Fruit fly (Drosophila melanogaster) whole organism, wandering third instar larva: Measurements from ENCODE around the gene CG10702.

ENCODE experiments used
- Abd-B ChIP-seq: fragments of >200 bp; optimal IDR thresholded peaks from 2 replicates; lab custom pipeline; 2017; ENCODE audit warnings: missing biosample characterization, missing genetic modification characterization
- CG32264 ChIP-seq: fragments of 200-800 bp; sonication (Bioruptor generic); optimal IDR thresholded peaks from 2 replicates; lab custom pipeline; 2016; ENCODE audit warnings: missing biosample characterization, missing genetic modification characterization
- CG9705 ChIP-seq: fragments of 200-800 bp; sonication (Bioruptor generic); optimal IDR thresholded peaks from 2 replicates; lab custom pipeline; 2018; ENCODE audit warnings: missing biosample characterization, mild to moderate bottlenecking, missing genetic modification characterization
- CrebA ChIP-seq: fragments of 200-800 bp; sonication (Bioruptor generic); optimal IDR thresholded peaks from 2 replicates; lab custom pipeline; 2016; ENCODE audit warnings: missing biosample characterization, mild to moderate bottlenecking, missing genetic modification characterization, borderline replicate concordance
- Dfd ChIP-seq: fragments of >200 bp; optimal IDR thresholded peaks from 2 replicates; lab custom pipeline; 2017; ENCODE audit warnings: missing biosample characterization, missing genetic modification characterization
- GATAd ChIP-seq: sonication (Bioruptor generic); optimal IDR thresholded peaks from 2 replicates; lab custom pipeline; 2016; ENCODE audit warnings: missing biosample characterization, missing genetic modification characterization
- HLH106 ChIP-seq: fragments of 200-800 bp; optimal IDR thresholded peaks from 3 replicates; lab custom pipeline; 2019; ENCODE audit warnings: missing biosample characterization, mild to moderate bottlenecking, missing genetic modification characterization, moderate library complexity
- Hnf4 ChIP-seq: fragments of 200-800 bp; sonication (Bioruptor generic); optimal IDR thresholded peaks from 2 replicates; lab custom pipeline; 2016; ENCODE audit warnings: missing biosample characterization, mild to moderate bottlenecking, missing genetic modification characterization
- Hr78 ChIP-seq: fragments of >200 bp; optimal IDR thresholded peaks from 2 replicates; lab custom pipeline; 2017; ENCODE audit warnings: missing biosample characterization, missing genetic modification characterization
- Hr83 ChIP-seq: fragments of 200-300 bp; sonication (Bioruptor generic); optimal IDR thresholded peaks from 2 replicates; lab custom pipeline; 2016; ENCODE audit warnings: missing biosample characterization, mild to moderate bottlenecking, missing genetic modification characterization, moderate library complexity; ENCODE audit not compliant: poor library complexity, severe bottlenecking
- Jra ChIP-seq: sonication (Bioruptor generic); optimal IDR thresholded peaks from 2 replicates; lab custom pipeline; 2016; ENCODE audit warnings: missing biosample characterization, missing genetic modification characterization
- Mio ChIP-seq: sonication (Bioruptor generic); optimal IDR thresholded peaks from 2 replicates; lab custom pipeline; 2016; ENCODE audit warnings: missing biosample characterization, missing genetic modification characterization
- Myc ChIP-seq: fragments of >200 bp; optimal IDR thresholded peaks from 2 replicates; lab custom pipeline; 2017
- N ChIP-seq: fragments of >200 bp; optimal IDR thresholded peaks from 2 replicates; lab custom pipeline; 2018; ENCODE audit warnings: missing biosample characterization, missing external identifiers, missing genetic modification characterization
- Rel ChIP-seq, 2 experiments: fragments of 200-800 bp; sonication (Bioruptor generic) in 1 of 2; optimal IDR thresholded peaks; 2 replicates in 1 of 2; 3 replicates in 1 of 2; lab custom pipeline; 2016 to 2019; ENCODE audit warnings: mild to moderate bottlenecking in 2 of 2, missing biosample characterization in 2 of 2, missing genetic modification characterization in 2 of 2, moderate library complexity in 1 of 2
- Sp1 ChIP-seq: fragments of 200-800 bp; sonication (Bioruptor generic); optimal IDR thresholded peaks from 3 replicates; lab custom pipeline; 2019; ENCODE audit warnings: missing biosample characterization, mild to moderate bottlenecking, missing genetic modification characterization, moderate library complexity
- Vsx2 ChIP-seq: fragments of 200-300, 225-300 bp; sonication (Bioruptor generic); optimal IDR thresholded peaks from 2 replicates; lab custom pipeline; 2018; ENCODE audit warnings: missing biosample characterization, missing genetic modification characterization; ENCODE audit not compliant: partially characterized antibody
- br ChIP-seq: fragments of 200-800 bp; sonication (Bioruptor generic); optimal IDR thresholded peaks from 2 replicates; lab custom pipeline; 2016; ENCODE audit warnings: missing biosample characterization, missing genetic modification characterization
- brk ChIP-seq: fragments of 200-800 bp; sonication (Bioruptor generic); optimal IDR thresholded peaks from 2 replicates; lab custom pipeline; 2016; ENCODE audit warnings: missing biosample characterization, mild to moderate bottlenecking, missing genetic modification characterization
- dl ChIP-seq, 2 experiments: fragments of 175-275, 200-275 bp in 1 of 2; fragments of 200-275 bp in 1 of 2; sonication (Bioruptor generic); optimal IDR thresholded peaks; lab custom pipeline; 2018; ENCODE audit warnings: mild to moderate bottlenecking in 2 of 2, missing biosample characterization in 2 of 2, missing genetic modification characterization in 2 of 2, moderate library complexity in 2 of 2; ENCODE audit not compliant: partially characterized antibody in 2 of 2, insufficient read depth in 1 of 2
- dmrt93B ChIP-seq: fragments of 200-800 bp; sonication (Bioruptor generic); optimal IDR thresholded peaks from 2 replicates; lab custom pipeline; 2018; ENCODE audit warnings: missing biosample characterization, mild to moderate bottlenecking, missing genetic modification characterization
- fru ChIP-seq: fragments of 200-800 bp; sonication (Bioruptor generic); optimal IDR thresholded peaks from 3 replicates; lab custom pipeline; 2016; ENCODE audit warnings: missing biosample characterization, mild to moderate bottlenecking, missing genetic modification characterization
- h ChIP-seq: fragments of 200-800 bp; sonication (Bioruptor generic); optimal IDR thresholded peaks from 3 replicates; lab custom pipeline; 2016; ENCODE audit warnings: missing biosample characterization, mild to moderate bottlenecking, missing genetic modification characterization
- lola ChIP-seq: fragments of >200 bp; optimal IDR thresholded peaks from 2 replicates; lab custom pipeline; 2017; ENCODE audit warnings: missing biosample characterization, missing genetic modification characterization
- pan ChIP-seq: fragments of >200 bp; optimal IDR thresholded peaks from 2 replicates; lab custom pipeline; 2017
- psq ChIP-seq: fragments of 200-800 bp; sonication (Bioruptor generic); optimal IDR thresholded peaks from 3 replicates; lab custom pipeline; 2017; ENCODE audit warnings: missing biosample characterization, mild to moderate bottlenecking, missing genetic modification characterization, moderate library complexity
- tai ChIP-seq: sonication (Bioruptor generic); optimal IDR thresholded peaks from 2 replicates; lab custom pipeline; 2016; ENCODE audit warnings: missing biosample characterization, missing genetic modification characterization
- usp ChIP-seq: fragments of >200 bp; optimal IDR thresholded peaks from 2 replicates; lab custom pipeline; 2017; ENCODE audit warnings: missing biosample characterization, missing genetic modification characterization
- woc ChIP-seq: sonication (Bioruptor generic); optimal IDR thresholded peaks from 2 replicates; lab custom pipeline; 2016; ENCODE audit warnings: missing biosample characterization, mild to moderate bottlenecking, missing genetic modification characterization

Gene CG10702

DNA sequence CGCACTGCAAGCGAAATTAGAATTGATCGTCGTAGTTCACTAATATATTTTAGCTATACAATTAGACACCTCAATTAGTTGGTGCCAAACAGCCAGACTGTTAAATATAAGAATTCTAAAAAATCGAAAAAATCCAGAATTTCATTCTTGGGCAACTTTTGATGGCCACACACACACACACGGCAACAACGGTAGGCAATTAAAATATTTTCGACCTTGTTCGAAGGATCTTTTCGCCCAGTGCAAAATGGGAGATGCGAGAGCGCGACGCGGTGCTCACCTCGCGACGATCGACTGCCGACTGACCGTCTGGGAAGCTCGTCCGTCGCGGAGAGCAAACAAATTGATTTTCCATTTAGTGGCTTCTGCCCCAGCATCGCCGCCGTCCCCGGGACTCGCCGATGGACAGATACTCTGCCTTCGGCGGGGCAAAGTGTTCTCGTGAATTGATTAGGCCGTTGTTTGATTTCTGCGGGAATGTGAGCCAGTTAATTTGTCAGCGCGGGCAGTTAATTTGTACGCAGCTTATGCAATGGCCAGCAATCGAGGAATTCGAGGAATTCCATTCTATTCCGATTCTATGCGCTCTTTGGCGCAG lies at the start of gene CG10702:
Gene CG10702, minus strand, starts transcription at position 304 of the 598 bp plus-strand sequence.
- TF ChIP-seq CG9705 (GFP tag; lab: Kevin White, UChicago) = no peak
- TF ChIP-seq woc (GFP tag; lab: Kevin White, UChicago) = peak; percentile 45

DNA sequence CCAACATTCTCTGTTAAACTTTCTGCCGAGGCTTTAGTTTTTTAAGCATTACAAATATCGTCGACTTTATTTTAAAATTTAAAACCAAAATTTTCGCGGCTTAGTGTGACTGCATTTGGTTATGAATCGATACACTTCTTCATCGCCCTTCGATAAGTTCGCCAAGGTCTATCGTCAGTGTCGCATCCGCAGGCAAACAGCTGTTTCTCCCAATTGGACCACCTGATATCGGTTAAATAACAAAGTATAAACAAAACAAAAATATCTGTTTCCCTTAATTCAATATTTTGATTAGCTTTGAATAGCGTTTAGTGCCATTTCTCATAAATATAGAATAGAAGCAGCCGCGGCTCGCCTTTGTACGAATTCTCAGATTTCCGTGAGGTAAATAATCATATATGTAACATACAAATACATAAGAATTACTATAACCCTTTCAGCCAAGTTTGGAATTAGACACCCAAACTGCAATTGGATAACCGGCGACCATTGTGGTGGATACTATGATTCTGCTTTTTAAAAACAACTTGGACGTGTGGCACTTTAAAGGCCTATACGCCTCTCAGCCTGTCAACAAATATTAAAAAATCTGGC lies 44.6 kb upstream of the CG10702 start, which contains the start of gene CG10561:
Gene CG10561, plus strand, starts transcription at position 219 of the 594 bp plus-strand sequence.
- TF ChIP-seq Rel (GFP tag; optimal IDR thresholded peaks at IDR 0.05; lab: Kevin White, UChicago) = no peak
- TF ChIP-seq Rel (tag; optimal IDR thresholded peaks at IDR 0.05; lab: Kevin White, UChicago) = peak; percentile 18
- no peak for TF ChIP-seq psq (GFP tag; lab: Kevin White, UChicago)
- TF ChIP-seq, all 38 proteins: peak for 1

DNA sequence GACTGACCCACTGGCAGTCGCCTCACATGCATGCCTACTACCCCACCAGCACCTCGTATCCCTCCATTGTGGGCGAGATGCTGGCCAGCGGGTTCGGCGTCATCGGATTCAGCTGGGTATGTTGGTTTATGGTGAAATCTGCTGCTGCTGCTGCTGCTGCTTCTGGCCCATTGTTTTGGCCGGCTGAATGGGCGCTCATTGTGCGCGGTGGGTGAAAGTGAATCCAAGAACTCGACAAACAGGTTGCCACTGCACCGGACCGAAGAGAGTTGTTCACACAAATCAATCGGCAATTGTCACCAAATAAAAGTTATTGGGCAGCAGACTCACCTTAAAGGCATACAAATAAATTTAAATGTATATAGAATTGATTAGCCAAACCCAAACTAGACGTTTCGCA lies 42.5 kb upstream of the CG10702 start:
- TF ChIP-seq Jra (GFP tag; lab: Kevin White, UChicago) (no peak), Abd-B (no peak)

DNA sequence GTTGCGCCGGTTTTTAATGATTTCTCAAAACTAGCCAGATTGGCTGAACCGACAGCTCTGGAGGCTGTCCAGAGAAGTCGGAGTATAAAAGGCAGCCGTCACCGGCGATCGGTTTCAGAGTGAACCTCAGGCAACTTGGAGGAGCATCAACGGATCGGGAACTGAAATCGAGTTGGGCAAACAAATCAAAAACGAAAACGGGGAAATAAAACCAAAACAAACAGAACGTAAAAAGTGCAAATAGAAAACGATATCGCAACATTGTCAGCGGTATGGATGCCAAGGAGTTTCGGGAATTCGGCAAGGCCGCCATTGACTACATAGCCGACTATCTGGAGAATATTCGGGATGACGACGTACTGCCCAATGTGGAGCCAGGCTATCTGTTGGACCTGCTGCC lies 42.1 kb upstream of the CG10702 start:
- TF ChIP-seq psq (GFP tag; lab: Kevin White, UChicago) (no peak), GATAd (GFP tag; lab: Kevin White, UChicago) (no peak), CrebA (GFP tag; lab: Kevin White, UChicago) (no peak), Sp1 (GFP tag; lab: Kevin White, UChicago) (no peak), Myc (lab: Kevin White, UChicago) (no peak), CG32264 (GFP tag; lab: Kevin White, UChicago) (no peak), tai (no peak), dmrt93B (GFP tag; lab: Kevin White, UChicago) (no peak), N (no peak), pan (lab: Kevin White, UChicago) (no peak), Vsx2 (GFP tag; lab: Kevin White, UChicago) (no peak), dl (GFP tag; optimal IDR thresholded peaks at IDR 0.05; lab: Kevin White, UChicago; ENCODE audit: insufficient read depth in 1 of 2, partially characterized antibody in 2 of 2) (no peak), Dfd (no peak), fru (no peak), Hr83 (no peak), Jra (GFP tag; lab: Kevin White, UChicago) (no peak), br (GFP tag; lab: Kevin White, UChicago) (no peak), Hr78 (no peak), CG9705 (GFP tag; lab: Kevin White, UChicago) (no peak)

DNA sequence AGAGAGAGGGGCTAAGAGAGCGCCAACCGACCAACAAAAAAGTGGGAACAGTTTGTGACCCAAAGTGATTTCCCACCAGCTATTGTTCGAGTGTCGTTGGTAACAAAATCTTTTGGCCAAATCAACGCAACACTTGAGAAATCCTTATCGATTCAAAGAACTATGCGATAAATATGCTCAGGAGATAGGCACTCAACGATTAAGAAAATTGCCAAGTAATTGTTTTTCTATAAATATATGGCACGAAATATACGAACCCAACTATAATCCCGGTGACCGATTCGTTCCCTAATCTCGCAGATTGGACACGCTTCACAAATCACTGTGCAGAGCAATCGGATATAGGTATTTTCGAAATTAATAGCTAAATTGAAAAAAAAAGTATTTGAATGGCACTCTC lies 41.5 kb upstream of the CG10702 start:
- TF ChIP-seq Myc (lab: Kevin White, UChicago) (peak; percentile 36), HLH106 (tag; lab: Kevin White, UChicago) (no peak)

DNA sequence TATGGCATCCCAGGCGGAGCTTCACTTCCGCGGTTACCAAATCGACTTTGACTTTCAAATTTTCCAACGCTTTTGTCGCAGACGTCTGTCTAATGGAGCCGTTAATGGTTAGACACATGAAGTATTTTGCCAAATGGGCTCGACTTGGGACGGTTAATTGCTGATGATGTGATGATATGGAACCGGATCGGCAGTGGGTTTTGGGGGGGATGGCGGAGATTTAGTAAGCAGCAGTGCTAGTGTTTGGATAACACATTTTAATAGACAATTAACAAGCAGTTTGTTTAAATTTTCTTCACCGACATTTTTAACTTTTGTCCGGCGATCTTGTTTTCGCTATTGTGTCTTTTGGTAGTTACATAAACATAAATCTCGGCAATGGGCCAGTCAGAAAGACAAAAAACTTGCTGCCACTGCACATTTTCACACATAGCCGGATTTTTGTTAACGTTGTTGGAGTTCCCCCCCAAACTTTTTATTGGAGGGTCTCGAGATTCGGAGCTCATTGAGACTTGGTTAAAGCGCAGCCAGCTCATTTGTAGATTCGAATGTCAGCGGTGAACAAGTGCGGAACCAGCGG lies 40.1 kb upstream of the CG10702 start, which contains the start of gene amd:
Gene amd, plus strand, starts transcription at position 530 of the 580 bp plus-strand sequence.
- TF ChIP-seq Hr83 = no peak
- no peak for TF ChIP-seq Hnf4 (GFP tag; lab: Kevin White, UChicago)
- no peak for TF ChIP-seq N
- TF ChIP-seq Myc (lab: Kevin White, UChicago) = no peak
- TF ChIP-seq Jra (GFP tag; lab: Kevin White, UChicago) = no peak
- TF ChIP-seq GATAd (GFP tag; lab: Kevin White, UChicago) = no peak
- no peak for TF ChIP-seq Sp1 (GFP tag; lab: Kevin White, UChicago)
- TF ChIP-seq h = no peak
- TF ChIP-seq CrebA (GFP tag; lab: Kevin White, UChicago) = no peak
- no peak for TF ChIP-seq dl (GFP tag; optimal IDR thresholded peaks at IDR 0.05; lab: Kevin White, UChicago; ENCODE audit: insufficient read depth in 1 of 2, partially characterized antibody in 2 of 2)
- no peak for TF ChIP-seq Rel (GFP tag; optimal IDR thresholded peaks at IDR 0.05; lab: Kevin White, UChicago)
- no peak for TF ChIP-seq Rel (tag; optimal IDR thresholded peaks at IDR 0.05; lab: Kevin White, UChicago)
- no peak for TF ChIP-seq Mio (GFP tag; lab: Kevin White, UChicago)
- no peak for TF ChIP-seq lola (GFP tag; lab: Kevin White, UChicago)
- TF ChIP-seq brk = no peak
- TF ChIP-seq usp (GFP tag; lab: Kevin White, UChicago) = no peak
- TF ChIP-seq tai = no peak
- TF ChIP-seq fru = no peak
- TF ChIP-seq dmrt93B (GFP tag; lab: Kevin White, UChicago) = no peak
- TF ChIP-seq woc (GFP tag; lab: Kevin White, UChicago) = no peak
- TF ChIP-seq Dfd = no peak
